Worm (Caenorhabditis elegans) whole organism, L4 larva: ENCODE measurements around the gene ham-1.

ENCODE experiments used
- ceh-82 ChIP-seq: sonication (generic microtip); optimal IDR thresholded peaks from 2 replicates; lab custom pipeline; 2017; ENCODE audit warnings: missing biosample characterization, missing genetic modification characterization
- egl-27 ChIP-seq: sonication (generic microtip); optimal IDR thresholded peaks from 3 replicates; lab custom pipeline; 2017; ENCODE audit warnings: missing biosample characterization, missing genetic modification reagents, missing genetic modification characterization
- lin-1 ChIP-seq: fragments of 200-800 bp; sonication (Bioruptor generic); IDR thresholded peaks from 2 replicates; pipeline ENCODE4 v1.3.6; 2022; ENCODE audit warnings: missing genetic modification reagents, missing genetic modification characterization, missing compliant biosample characterization
- madf-5 ChIP-seq, 2 experiments: fragments of 200-800 bp; sonication (Bioruptor generic); IDR thresholded peaks; 2 replicates each; pipeline ENCODE4 v1.3.6; 2022; ENCODE audit warnings: missing compliant biosample characterization in 2 of 2, missing genetic modification characterization in 2 of 2
- nhr-77 ChIP-seq: fragments of 150-350 bp; optimal IDR thresholded peaks from 2 replicates; lab custom pipeline; 2014; ENCODE audit warnings: missing biosample characterization, missing genetic modification characterization

- no peak for TF ChIP-seq lin-1 (GFP tag; lab: Robert Waterston, UW)
- TF ChIP-seq egl-27 (tag; lab: Kevin White, UChicago): no peak
- no peak for TF ChIP-seq madf-5 (GFP tag; IDR thresholded peaks at IDR 0.05; lab: Robert Waterston, UW)
- TF ChIP-seq ceh-82 (tag; lab: Kevin White, UChicago): no peak
- no peak for TF ChIP-seq nhr-77 (tag; lab: Kevin White, UChicago)
Observed at ce11 chrIV:12590373-12590772, 48.4 kb downstream of the ham-1 start, which contains the start of gene cul-6.
